Fruit fly (Drosophila melanogaster): ENCODE measurements around the gene CG14624.

Gene CG14624

DNA sequence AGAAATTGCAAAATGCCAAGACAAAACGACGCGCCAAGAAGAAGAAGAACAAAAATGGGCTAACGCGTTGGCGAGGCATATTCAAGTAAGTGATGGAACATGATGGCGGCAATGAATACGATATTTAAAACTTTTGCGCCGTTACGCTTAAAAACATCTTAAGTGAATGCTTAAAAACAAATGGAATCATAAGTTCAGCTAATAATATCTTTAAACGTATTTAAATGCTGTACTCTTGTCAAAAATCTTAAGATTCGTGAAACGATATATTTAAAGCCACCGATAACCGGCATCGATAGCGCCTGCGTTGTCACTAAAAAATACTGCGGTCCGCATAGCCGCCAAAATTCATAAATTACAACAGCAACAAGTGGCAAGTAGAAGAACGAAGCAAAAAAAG is 33.3 kb downstream of the CG14624 start, which contains the start of gene CG11403 (continued):
- TF ChIP-seq CG17186 (GFP tag; optimal IDR thresholded peaks at IDR 0.05) (peak; percentile 59), lilli (GFP tag; optimal IDR thresholded peaks at IDR 0.05) (peak; percentile 41), CG12391 (tag; optimal IDR thresholded peaks at IDR 0.05) (peak; percentile 34), CG15696 (tag; optimal IDR thresholded peaks at IDR 0.05) (no peak), sd (tag; optimal IDR thresholded peaks at IDR 0.05) (peak; percentile 0), MESR4 (GFP tag; optimal IDR thresholded peaks at IDR 0.05) (no peak), ato (GFP tag; IDR thresholded peaks at IDR 0.05; ENCODE audit: partially characterized antibody) (peak; percentile 51; the same call in 1 of the 2 replicates), CG34224 (GFP tag; IDR thresholded peaks at IDR 0.05; ENCODE audit: partially characterized antibody) (peak; percentile 74), CG3065 (GFP tag; optimal IDR thresholded peaks at IDR 0.05) (no peak), CG14710 (tag; optimal IDR thresholded peaks at IDR 0.05) (peak; percentile 66), CG14050 (GFP tag; IDR thresholded peaks at IDR 0.05) (no peak), croc (GFP tag; conservative IDR thresholded peaks at IDR 0.05) (no peak), ab (GFP tag; optimal IDR thresholded peaks at IDR 0.05) (no peak), CG7963 (GFP tag; IDR thresholded peaks at IDR 0.05; ENCODE audit: partially characterized antibody) (0 out of 3 replicates have a peak, but pooled peaks have one; percentile 45), CG8281 (tag; optimal IDR thresholded peaks at IDR 0.05) (no peak), eyg (GFP tag; optimal IDR thresholded peaks at IDR 0.05) (no peak), Doc3 (GFP tag; IDR thresholded peaks at IDR 0.05; ENCODE audit: partially characterized antibody) (peak; percentile 82), CG12104 (GFP tag; optimal IDR thresholded peaks at IDR 0.05) (no peak), CG32767 (GFP tag; IDR thresholded peaks at IDR 0.05) (no peak), CG6791 (GFP tag; IDR thresholded peaks at IDR 0.05; ENCODE audit: partially characterized antibody) (peak; percentile 69; the same call in 1 of the 3 replicates), Sox102F (GFP tag; optimal IDR thresholded peaks at IDR 0.05) (no peak), unc-4 (GFP tag; IDR thresholded peaks at IDR 0.05; ENCODE audit: partially characterized antibody) (peak; percentile 90), slbo (GFP tag; IDR thresholded peaks at IDR 0.05) (0 out of 2 replicates have a peak, but pooled peaks have one; percentile 8), CG1832 (GFP tag; optimal IDR thresholded peaks at IDR 0.05) (no peak), CG32772 (GFP tag; IDR thresholded peaks at IDR 0.05) (no peak), gfzf (GFP tag; optimal IDR thresholded peaks at IDR 0.05) (peak; percentile 91), Usf (GFP tag; optimal IDR thresholded peaks at IDR 0.05) (no peak), tna (GFP tag; IDR thresholded peaks at IDR 0.05; ENCODE audit: partially characterized antibody) (no peak), mirr (GFP tag; optimal IDR thresholded peaks at IDR 0.05) (no peak), Aef1 (GFP tag; IDR thresholded peaks at IDR 0.05) (peak; percentile 55; the same call in 2 of the 3 replicates), CG43689 (GFP tag; IDR thresholded peaks at IDR 0.05) (no peak), Myb (GFP tag; optimal IDR thresholded peaks at IDR 0.05) (peak; percentile 53), CG7357 (GFP tag; IDR thresholded peaks at IDR 0.05) (no peak), CG14860 (GFP tag; IDR thresholded peaks at IDR 0.05; ENCODE audit: partially characterized antibody) (peak; percentile 75), amos (GFP tag; IDR thresholded peaks at IDR 0.05; ENCODE audit: partially characterized antibody) (peak; percentile 73), fu2 (GFP tag; optimal IDR thresholded peaks at IDR 0.05) (peak; percentile 19), CG30403 (GFP tag; optimal IDR thresholded peaks at IDR 0.05) (peak; percentile 22), jumu (GFP tag; optimal IDR thresholded peaks at IDR 0.05) (peak; percentile 58), Sin3A (optimal IDR thresholded peaks at IDR 0.05) (peak; percentile 99), Pdp1 (GFP tag; optimal IDR thresholded peaks at IDR 0.05) (peak in 1 of 2 experiments; percentile 37), CG16813 (GFP tag; IDR thresholded peaks at IDR 0.05; ENCODE audit: partially characterized antibody) (peak; percentile 88), CG13894 (tag; optimal IDR thresholded peaks at IDR 0.05) (peak; percentile 12), CG7839 (tag; optimal IDR thresholded peaks at IDR 0.05) (no peak), CG9727 (GFP tag; optimal IDR thresholded peaks at IDR 0.05) (peak; percentile 27), Dll (GFP tag; IDR thresholded peaks at IDR 0.05; ENCODE audit: partially characterized antibody) (peak; percentile 93), HLH4C (GFP tag; IDR thresholded peaks at IDR 0.05; ENCODE audit: partially characterized antibody) (peak; percentile 77), Opbp (GFP tag; IDR thresholded peaks at IDR 0.05; ENCODE audit: partially characterized antibody) (peak; percentile 73; the same call in 1 of the 3 replicates), CG33213 (GFP tag; optimal IDR thresholded peaks at IDR 0.05) (peak; percentile 23), cad (GFP tag; optimal IDR thresholded peaks at IDR 0.05) (no peak)
